Fruit fly (Drosophila melanogaster) whole organism, embryonic: ENCODE results near the gene CG14866.

Source experiments
- Adf1 ChIP-seq: fragments of 200-800 bp; sonication (Bioruptor generic); IDR thresholded peaks from 2 replicates; pipeline ENCODE4 v1.3.6; 2022; ENCODE audit warnings: missing biosample characterization, missing genetic modification characterization
- Atf6 ChIP-seq: fragments of 200-800 bp; sonication (Bioruptor generic); IDR thresholded peaks from 2 replicates; pipeline ENCODE4 v1.3.6; 2022; ENCODE audit warnings: missing biosample characterization, missing genetic modification characterization
- CG10565 ChIP-seq: fragments of 200-800 bp; sonication (Bioruptor generic); optimal IDR thresholded peaks from 3 replicates; lab custom pipeline; 2016; ENCODE audit warnings: missing biosample characterization, mild to moderate bottlenecking, missing genetic modification characterization
- CG11398 ChIP-seq: fragments of 200-800 bp; sonication (Bioruptor generic); optimal IDR thresholded peaks from 2 replicates; lab custom pipeline; 2016; ENCODE audit warnings: missing biosample characterization, missing genetic modification characterization
- CG13287 ChIP-seq: fragments of 200-800 bp; sonication (Bioruptor generic); IDR thresholded peaks from 2 replicates; pipeline ENCODE4 v1.3.6; 2022; ENCODE audit warnings: missing biosample characterization, missing genetic modification characterization; ENCODE audit not compliant: partially characterized antibody
- CG13624 ChIP-seq: fragments of 200-800 bp; sonication (Bioruptor generic); optimal IDR thresholded peaks from 2 replicates; lab custom pipeline; 2016; ENCODE audit warnings: missing biosample characterization, missing genetic modification characterization
- CG15073 ChIP-seq: fragments of 200-800 bp; sonication (Bioruptor generic); optimal IDR thresholded peaks from 2 replicates; lab custom pipeline; 2016; ENCODE audit warnings: missing biosample characterization, missing genetic modification characterization
- CG17568 ChIP-seq: fragments of 200-800 bp; sonication (Bioruptor generic); optimal IDR thresholded peaks from 2 replicates; lab custom pipeline; 2018; ENCODE audit warnings: missing biosample characterization, mild to moderate bottlenecking, missing genetic modification characterization, moderate library complexity
- CG30431 ChIP-seq: fragments of 200-800 bp; sonication (Bioruptor generic); optimal IDR thresholded peaks from 2 replicates; lab custom pipeline; 2017; ENCODE audit warnings: missing biosample characterization, missing genetic modification characterization
- CG34422 ChIP-seq: fragments of 200-800 bp; sonication (Bioruptor generic); IDR thresholded peaks from 3 replicates; pipeline ENCODE4 v1.3.6; 2022; ENCODE audit warnings: missing biosample characterization, missing genetic modification characterization
- CG4282 ChIP-seq: fragments of 200-800 bp; sonication (Bioruptor generic); optimal IDR thresholded peaks from 2 replicates; lab custom pipeline; 2016; ENCODE audit warnings: missing biosample characterization, missing genetic modification characterization
- CG4424 ChIP-seq: fragments of 200-800 bp; sonication (Bioruptor generic); optimal IDR thresholded peaks from 3 replicates; lab custom pipeline; 2016; ENCODE audit warnings: missing biosample characterization, missing genetic modification characterization
- CG4854 ChIP-seq: fragments of 200-800 bp; sonication (Bioruptor generic); optimal IDR thresholded peaks from 2 replicates; lab custom pipeline; 2016; ENCODE audit warnings: missing biosample characterization, missing genetic modification characterization, inconsistent platforms
- CG6254 ChIP-seq: fragments of 200-800 bp; sonication (Bioruptor generic); optimal IDR thresholded peaks from 3 replicates; lab custom pipeline; 2017; ENCODE audit warnings: mild to moderate bottlenecking, missing biosample characterization, missing genetic modification reagents, missing genetic modification characterization
- CG6689 ChIP-seq: fragments of 200-800 bp; sonication (Bioruptor generic); IDR thresholded peaks from 2 replicates; pipeline ENCODE4 v1.3.6; 2022; ENCODE audit warnings: missing biosample characterization, missing genetic modification characterization
- CG6854 ChIP-seq: fragments of 200-800 bp; sonication (Bioruptor generic); optimal IDR thresholded peaks from 3 replicates; lab custom pipeline; 2017; ENCODE audit warnings: missing biosample characterization, mild to moderate bottlenecking, missing genetic modification characterization
- CG7372 ChIP-seq: fragments of 200-800 bp; sonication (Bioruptor generic); IDR thresholded peaks from 2 replicates; pipeline ENCODE4 v1.3.6; 2022; ENCODE audit warnings: missing biosample characterization, missing genetic modification characterization
- CG7839 ChIP-seq: fragments of 200-800 bp; sonication (Bioruptor generic); optimal IDR thresholded peaks from 3 replicates; lab custom pipeline; 2018; ENCODE audit warnings: missing biosample characterization, mild to moderate bottlenecking, missing genetic modification characterization, moderate library complexity
- CG8944 ChIP-seq: fragments of 200-800 bp; sonication (Bioruptor generic); optimal IDR thresholded peaks from 3 replicates; lab custom pipeline; 2016; ENCODE audit warnings: missing biosample characterization, missing genetic modification characterization
- D19A ChIP-seq: fragments of 200-800 bp; optimal IDR thresholded peaks from 3 replicates; lab custom pipeline; 2019; ENCODE audit warnings: missing biosample characterization, mild to moderate bottlenecking, missing genetic modification characterization, moderate library complexity
- Doc3 ChIP-seq: fragments of 200-800 bp; sonication (Bioruptor generic); IDR thresholded peaks from 3 replicates; pipeline ENCODE4 v1.3.6; 2022; ENCODE audit warnings: missing biosample characterization, missing genetic modification characterization; ENCODE audit not compliant: partially characterized antibody
- HLH3B ChIP-seq: fragments of 200-800 bp; sonication (Bioruptor generic); IDR thresholded peaks from 2 replicates; pipeline ENCODE4 v1.3.6; 2022; ENCODE audit warnings: missing biosample characterization, missing genetic modification characterization
- HLH54F ChIP-seq: fragments of 200-800 bp; sonication (Bioruptor generic); optimal IDR thresholded peaks from 3 replicates; lab custom pipeline; 2016; ENCODE audit warnings: missing biosample characterization, missing genetic modification characterization
- Hr39 ChIP-seq: fragments of >200 bp; optimal IDR thresholded peaks from 2 replicates; lab custom pipeline; 2017
- Max ChIP-seq: fragments of 200-800 bp; sonication (Bioruptor generic); optimal IDR thresholded peaks from 2 replicates; lab custom pipeline; 2016; ENCODE audit warnings: missing biosample characterization, mild to moderate bottlenecking, missing genetic modification characterization
- Med ChIP-seq: fragments of 200-800 bp; sonication (Bioruptor generic); peaks from one replicate; lab custom pipeline; 2016; ENCODE audit warnings: missing biosample characterization, missing genetic modification characterization, mild to moderate bottlenecking, inconsistent platforms, moderate library complexity
- Scr ChIP-seq: fragments of 200-800 bp; sonication (Bioruptor generic); IDR thresholded peaks from 2 replicates; pipeline ENCODE4 v1.3.6; 2022; ENCODE audit warnings: missing biosample characterization, missing genetic modification characterization; ENCODE audit not compliant: partially characterized antibody
- Vsx1 ChIP-seq: fragments of 200-800 bp; sonication (Bioruptor generic); optimal IDR thresholded peaks from 2 replicates; lab custom pipeline; 2017; ENCODE audit warnings: missing biosample characterization, mild to moderate bottlenecking, missing genetic modification characterization, missing genetic modification reagents
- eyg ChIP-seq: fragments of 200-800 bp; sonication (Bioruptor generic); optimal IDR thresholded peaks from 3 replicates; lab custom pipeline; 2016; ENCODE audit warnings: missing biosample characterization, missing genetic modification characterization
- fru ChIP-seq: fragments of >200 bp; optimal IDR thresholded peaks from 2 replicates; lab custom pipeline; 2017
- ftz-f1 ChIP-seq: fragments of 200-800 bp; sonication (Bioruptor generic); optimal IDR thresholded peaks from 2 replicates; lab custom pipeline; 2016; ENCODE audit warnings: missing biosample characterization, missing genetic modification characterization
- gcm2 ChIP-seq: fragments of 200-800 bp; sonication (Bioruptor generic); optimal IDR thresholded peaks from 2 replicates; lab custom pipeline; 2016; ENCODE audit warnings: missing biosample characterization, missing genetic modification characterization
- grau ChIP-seq: fragments of 200-800 bp; optimal IDR thresholded peaks from 3 replicates; lab custom pipeline; 2019; ENCODE audit warnings: missing biosample characterization, mild to moderate bottlenecking, missing genetic modification characterization, moderate library complexity
- ind ChIP-seq: fragments of 200-800 bp; sonication (Bioruptor generic); optimal IDR thresholded peaks from 3 replicates; lab custom pipeline; 2016; ENCODE audit warnings: missing biosample characterization, missing genetic modification characterization
- inv ChIP-seq: fragments of 200-800 bp; sonication (Bioruptor generic); IDR thresholded peaks from 2 replicates; pipeline ENCODE4 v1.3.6; 2022; ENCODE audit warnings: missing biosample characterization, missing genetic modification characterization; ENCODE audit not compliant: partially characterized antibody
- ken ChIP-seq: fragments of 200-800 bp; sonication (Bioruptor generic); IDR thresholded peaks from 3 replicates; pipeline ENCODE4 v1.3.6; 2022; ENCODE audit warnings: missing biosample characterization, missing genetic modification characterization
- lola ChIP-seq, 3 experiments: fragments of >200 bp in 2 of 3; fragments of 200-800 bp in 1 of 3; sonication (Bioruptor generic) in 1 of 3; optimal IDR thresholded peaks; 2 replicates each; lab custom pipeline; 2017 to 2019; ENCODE audit warnings: missing biosample characterization in 3 of 3, missing genetic modification characterization in 3 of 3, mild to moderate bottlenecking in 1 of 3, moderate library complexity in 1 of 3
- nerfin-2 ChIP-seq: fragments of 200-800 bp; sonication (Bioruptor generic); IDR thresholded peaks from 2 replicates; pipeline ENCODE4 v1.3.6; 2022; ENCODE audit warnings: missing biosample characterization, missing genetic modification characterization; ENCODE audit not compliant: partially characterized antibody
- onecut ChIP-seq: fragments of 200-800 bp; sonication (Bioruptor generic); IDR thresholded peaks from 2 replicates; pipeline ENCODE4 v1.3.6; 2022; ENCODE audit warnings: missing biosample characterization, missing genetic modification characterization
- org-1 ChIP-seq: fragments of 200-800 bp; sonication (Bioruptor generic); optimal IDR thresholded peaks from 2 replicates; lab custom pipeline; 2017; ENCODE audit warnings: missing biosample characterization, missing genetic modification characterization
- run ChIP-seq: fragments of 200-800 bp; sonication (Bioruptor generic); optimal IDR thresholded peaks from 3 replicates; lab custom pipeline; 2018; ENCODE audit warnings: missing biosample characterization, mild to moderate bottlenecking, missing genetic modification characterization
- sd ChIP-seq: fragments of 200-800 bp; sonication (Bioruptor generic); optimal IDR thresholded peaks from 3 replicates; lab custom pipeline; 2018; ENCODE audit warnings: missing biosample characterization, mild to moderate bottlenecking, missing genetic modification characterization, moderate library complexity
- sna ChIP-seq: fragments of 200-800 bp; sonication (Bioruptor generic); IDR thresholded peaks from 2 replicates; pipeline ENCODE4 v1.3.6; 2022; ENCODE audit warnings: missing biosample characterization, missing genetic modification characterization; ENCODE audit not compliant: partially characterized antibody
- sr ChIP-seq: fragments of 200-800 bp; sonication (Bioruptor generic); IDR thresholded peaks from 3 replicates; pipeline ENCODE4 v1.3.6; 2022; ENCODE audit warnings: missing biosample characterization, missing genetic modification characterization
- stwl ChIP-seq: fragments of 200-800 bp; sonication (Bioruptor generic); optimal IDR thresholded peaks from 3 replicates; lab custom pipeline; 2018; ENCODE audit warnings: missing biosample characterization, mild to moderate bottlenecking, missing genetic modification characterization, moderate library complexity
- ttk ChIP-seq: fragments of 200-800 bp; sonication (Bioruptor generic); IDR thresholded peaks from 2 replicates; pipeline ENCODE4 v2.1.2; 2022; ENCODE audit warnings: missing biosample characterization, missing genetic modification characterization
- vfl ChIP-seq: fragments of 200-800 bp; sonication (Bioruptor generic); optimal IDR thresholded peaks from 2 replicates; lab custom pipeline; 2016; ENCODE audit warnings: missing biosample characterization, missing genetic modification characterization
- zen2 ChIP-seq: fragments of 200-800 bp; sonication (Bioruptor generic); IDR thresholded peaks from 3 replicates; pipeline ENCODE4 v1.3.6; 2022; ENCODE audit warnings: missing biosample characterization, missing genetic modification characterization; ENCODE audit not compliant: partially characterized antibody
- zf30C ChIP-seq: fragments of 200-800 bp; sonication (Bioruptor generic); optimal IDR thresholded peaks from 3 replicates; lab custom pipeline; 2018; ENCODE audit warnings: missing biosample characterization, mild to moderate bottlenecking, missing genetic modification characterization

CG14866 gene

DNA sequence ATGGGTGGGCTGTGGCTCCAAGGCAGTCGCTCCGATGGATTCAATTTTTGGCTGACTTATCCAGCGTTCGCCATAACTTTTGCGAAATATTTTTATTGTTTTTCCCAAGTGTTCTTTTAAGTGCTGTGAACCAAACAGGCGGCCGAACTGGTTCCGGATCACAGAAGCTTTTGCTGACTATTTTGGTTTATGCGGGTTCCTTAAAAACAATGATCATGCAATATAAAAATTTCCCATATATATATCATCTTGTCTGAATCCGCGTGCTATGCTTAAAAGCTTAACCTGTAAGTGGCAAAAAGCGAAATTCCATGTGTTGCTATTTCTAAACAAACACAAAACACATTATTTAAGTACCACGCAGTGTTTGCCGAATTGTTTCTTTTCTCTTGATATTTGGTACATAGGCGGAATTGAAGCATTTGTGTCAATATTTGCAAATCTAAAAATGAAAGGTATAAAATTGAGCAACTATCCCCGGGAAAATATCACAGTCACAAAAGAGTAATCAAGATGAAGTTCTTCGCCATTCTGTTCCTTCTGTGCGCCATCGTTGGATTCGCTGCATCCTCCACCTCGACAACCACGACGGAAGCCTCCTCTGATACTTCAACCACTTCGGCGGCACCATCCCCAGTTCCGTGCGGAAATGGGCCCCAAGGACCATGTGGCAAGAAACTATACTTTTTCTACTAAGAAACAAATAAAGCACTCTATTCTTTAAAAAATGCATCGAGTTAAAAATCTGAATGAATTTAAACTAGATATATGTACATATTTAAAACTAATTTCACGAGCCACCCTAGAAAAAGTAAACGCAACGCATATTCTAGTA, 3.9 kb downstream of the CG14866 start, which contains the start of the genes CG6276 and CG44040 (continued):
- TF ChIP-seq Doc3 (GFP tag; lab: Robert Waterston, UW): no peak
- TF ChIP-seq CG15073 (GFP tag; lab: Kevin White, UChicago): no peak
- no peak for TF ChIP-seq Vsx1 (GFP tag; lab: Kevin White, UChicago)
- peak; percentile 14 for TF ChIP-seq sd (tag; lab: Kevin White, UChicago)
- TF ChIP-seq ken (GFP tag; lab: Robert Waterston, UW): no peak
- TF ChIP-seq inv: no peak
- TF ChIP-seq gcm2: no peak
- peak; percentile 11 for TF ChIP-seq Max (GFP tag; lab: Kevin White, UChicago)
- peak; percentile 40 for TF ChIP-seq CG4424 (GFP tag; lab: Kevin White, UChicago)
- TF ChIP-seq ind (GFP tag; lab: Kevin White, UChicago): peak; percentile 29
- peak; percentile 13 for TF ChIP-seq org-1 (GFP tag; lab: Kevin White, UChicago)
- no peak for TF ChIP-seq zf30C (GFP tag; lab: Kevin White, UChicago)
- TF ChIP-seq CG6854 (GFP tag; lab: Kevin White, UChicago): no peak
- TF ChIP-seq CG4854 (GFP tag; lab: Kevin White, UChicago): peak; percentile 25
- TF ChIP-seq CG6689 (GFP tag; lab: Robert Waterston, UW): peak; percentile 74
- TF ChIP-seq HLH54F: peak; percentile 21
- peak; percentile 73 for TF ChIP-seq CG13624 (GFP tag; lab: Kevin White, UChicago)
- TF ChIP-seq D19A (tag; lab: Kevin White, UChicago): peak; percentile 22
- no peak for TF ChIP-seq onecut (GFP tag; lab: Robert Waterston, UW)
- peak; percentile 13 for TF ChIP-seq CG8944
- TF ChIP-seq CG4282 (GFP tag; lab: Kevin White, UChicago): no peak
- TF ChIP-seq CG7839: peak; percentile 54
- TF ChIP-seq CG7372 (GFP tag; lab: Robert Waterston, UW): no peak
- TF ChIP-seq ttk (GFP tag; lab: Robert Waterston, UW): no peak
- no peak for TF ChIP-seq Hr39 (lab: Kevin White, UChicago)
- TF ChIP-seq CG13287 (GFP tag; lab: Robert Waterston, UW): no peak; the same call in 1 of the 2 replicates
- peak; percentile 62; the same call in 1 of the 2 replicates for TF ChIP-seq Atf6 (GFP tag; lab: Robert Waterston, UW)
- no peak for TF ChIP-seq sna
- TF ChIP-seq fru (lab: Kevin White, UChicago): no peak
- peak; percentile 94 for TF ChIP-seq Med (GFP tag; lab: Kevin White, UChicago)
- peak in 1 of 3 experiments; percentile 19 for TF ChIP-seq lola (GFP tag; optimal IDR thresholded peaks at IDR 0.05; lab: Kevin White, UChicago)
- no peak for TF ChIP-seq sr (GFP tag; lab: Robert Waterston, UW)
- no peak for TF ChIP-seq zen2
- TF ChIP-seq ftz-f1 (GFP tag; lab: Kevin White, UChicago): no peak
- TF ChIP-seq CG6254 (GFP tag; lab: Kevin White, UChicago): no peak
- TF ChIP-seq stwl (tag; lab: Kevin White, UChicago): peak; percentile 40
- TF ChIP-seq HLH3B (GFP tag; lab: Robert Waterston, UW): 0 out of 2 replicates have a peak, but pooled peaks have one; percentile 23
- TF ChIP-seq Scr: no peak
- no peak for TF ChIP-seq CG10565 (GFP tag; lab: Kevin White, UChicago)
- no peak for TF ChIP-seq eyg
- no peak for TF ChIP-seq nerfin-2 (GFP tag; lab: Robert Waterston, UW)
- no peak for TF ChIP-seq run
- 0 out of 2 replicates have a peak, but pooled peaks have one; percentile 23 for TF ChIP-seq Adf1
- TF ChIP-seq grau: peak; percentile 54
- TF ChIP-seq CG17568: no peak
- peak; percentile 23 for TF ChIP-seq vfl (GFP tag; lab: Kevin White, UChicago)
- peak; percentile 5 for TF ChIP-seq CG30431 (GFP tag; lab: Kevin White, UChicago)
- peak; percentile 31 for TF ChIP-seq CG11398 (GFP tag; lab: Kevin White, UChicago)
- TF ChIP-seq CG34422 (GFP tag; lab: Robert Waterston, UW): no peak
